Worm (Caenorhabditis elegans) whole organism, mixed stage, embryonic: ENCODE measurements around the gene R102.6.
"Not testable (repeated sequence)": the region's sequence is repeated elsewhere in the genome, so short reads cannot be mapped to it uniquely, and the experiment has no call there.

Source experiments
- bed-3 ChIP-seq: fragments of 200-800 bp; sonication (Bioruptor generic); optimal IDR thresholded peaks from 3 replicates; lab custom pipeline; 2018; ENCODE audit warnings: mild to moderate bottlenecking, missing genetic modification characterization, moderate library complexity, missing compliant biosample characterization
- blmp-1 ChIP-seq: fragments of 150-350 bp; optimal IDR thresholded peaks from 2 replicates; lab custom pipeline; 2014; ENCODE audit warnings: missing biosample characterization, missing genetic modification characterization
- ceh-39 ChIP-seq: fragments of 150-350 bp; optimal IDR thresholded peaks from 2 replicates; lab custom pipeline; 2014; ENCODE audit warnings: missing biosample characterization, missing genetic modification characterization
- ceh-43 ChIP-seq: fragments of 200-800 bp; sonication (Bioruptor generic); optimal IDR thresholded peaks from 2 replicates; lab custom pipeline; 2018; ENCODE audit warnings: mild to moderate bottlenecking, missing genetic modification characterization, moderate library complexity, missing compliant biosample characterization
- ces-1 ChIP-seq: fragments of 150-350 bp; optimal IDR thresholded peaks from 2 replicates; lab custom pipeline; 2014; ENCODE audit warnings: missing biosample characterization, missing genetic modification reagents, missing genetic modification characterization
- drap-1 ChIP-seq: fragments of 200-800 bp; sonication (Bioruptor generic); optimal IDR thresholded peaks from 3 replicates; lab custom pipeline; 2018; ENCODE audit warnings: mild to moderate bottlenecking, missing genetic modification characterization, missing compliant biosample characterization
- elt-1 ChIP-seq: sonication (generic microtip); optimal IDR thresholded peaks from 2 replicates; lab custom pipeline; 2017; ENCODE audit warnings: missing genetic modification characterization, mild to moderate bottlenecking, missing compliant biosample characterization, antibody characterized with exemption, moderate library complexity, borderline replicate concordance; ENCODE audit not compliant: insufficient read depth
- flh-1 ChIP-seq: fragments of 200-800 bp; sonication (Bioruptor generic); optimal IDR thresholded peaks from 2 replicates; lab custom pipeline; 2018; ENCODE audit warnings: mild to moderate bottlenecking, missing genetic modification characterization, moderate library complexity, missing compliant biosample characterization
- lsy-2 ChIP-seq: fragments of 150-350 bp; optimal IDR thresholded peaks from 2 replicates; lab custom pipeline; 2014; ENCODE audit warnings: missing biosample characterization, missing genetic modification characterization
- mab-5 ChIP-seq: fragments of 150-350 bp; optimal IDR thresholded peaks from 2 replicates; lab custom pipeline; 2014; ENCODE audit warnings: missing biosample characterization, missing genetic modification characterization
- mls-2 ChIP-seq: sonication (generic microtip); optimal IDR thresholded peaks from 2 replicates; lab custom pipeline; 2016; ENCODE audit warnings: mild to moderate bottlenecking, missing genetic modification characterization, moderate library complexity, missing compliant biosample characterization
- nhr-237 ChIP-seq: fragments of 150-350 bp; optimal IDR thresholded peaks from 2 replicates; lab custom pipeline; 2014; ENCODE audit warnings: missing biosample characterization, missing genetic modification characterization
- nhr-28 ChIP-seq: fragments of 150-350 bp; optimal IDR thresholded peaks from 2 replicates; lab custom pipeline; 2014; ENCODE audit warnings: missing biosample characterization, missing genetic modification characterization
- nhr-76 ChIP-seq: sonication (generic microtip); optimal IDR thresholded peaks from 2 replicates; lab custom pipeline; 2017; ENCODE audit warnings: missing biosample characterization, missing genetic modification characterization
- snpc-4 ChIP-seq: fragments of 150-350 bp; optimal IDR thresholded peaks from 2 replicates; lab custom pipeline; 2014; ENCODE audit warnings: missing biosample characterization, missing genetic modification characterization
- sptf-1 ChIP-seq: sonication (generic microtip); optimal IDR thresholded peaks from 2 replicates; lab custom pipeline; 2017; ENCODE audit warnings: mild to moderate bottlenecking, missing genetic modification characterization, moderate library complexity, missing compliant biosample characterization
- tbx-8 ChIP-seq: fragments of 200-800 bp; sonication (Bioruptor generic); optimal IDR thresholded peaks from 2 replicates; lab custom pipeline; 2018; ENCODE audit warnings: mild to moderate bottlenecking, missing genetic modification characterization, moderate library complexity, missing compliant biosample characterization
- unc-39 ChIP-seq: fragments of 150-350 bp; optimal IDR thresholded peaks from 2 replicates; lab custom pipeline; 2014; ENCODE audit warnings: missing biosample characterization, missing genetic modification characterization
- unc-62 ChIP-seq: fragments of 150-350 bp; optimal IDR thresholded peaks from 2 replicates; lab custom pipeline; 2014; ENCODE audit warnings: missing biosample characterization, missing genetic modification reagents, missing genetic modification characterization
- zip-8 ChIP-seq: fragments of 150-350 bp; optimal IDR thresholded peaks from 2 replicates; lab custom pipeline; 2014; ENCODE audit warnings: missing biosample characterization, missing genetic modification characterization

The R102.6 gene

DNA sequence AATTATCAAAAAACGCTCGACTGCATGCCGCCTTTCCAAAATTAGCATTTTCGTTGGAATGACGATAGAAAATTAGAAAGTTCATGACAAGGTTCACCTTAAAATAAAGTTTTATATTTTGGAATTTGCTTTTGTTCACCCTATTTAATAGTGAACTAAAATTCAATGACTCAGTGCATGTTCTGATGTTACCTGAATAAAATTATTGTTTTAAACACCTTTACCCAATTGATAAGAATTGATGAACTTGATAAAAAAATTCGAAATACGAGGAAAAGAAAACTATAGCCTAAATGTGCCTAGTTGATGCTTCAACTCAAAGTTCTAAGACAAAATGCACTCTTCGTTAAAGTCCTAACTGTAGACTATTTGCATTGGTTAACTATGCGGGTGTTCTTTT, 44.9 kb downstream of the R102.6 start:
- TF ChIP-seq mls-2 (tag; lab: Kevin White, UChicago): no peak
- no peak for TF ChIP-seq nhr-28 (tag; lab: Kevin White, UChicago)
- TF ChIP-seq ceh-43 (GFP tag; lab: Kevin White, UChicago): no peak
- TF ChIP-seq, all 35 proteins: peak for 0

DNA sequence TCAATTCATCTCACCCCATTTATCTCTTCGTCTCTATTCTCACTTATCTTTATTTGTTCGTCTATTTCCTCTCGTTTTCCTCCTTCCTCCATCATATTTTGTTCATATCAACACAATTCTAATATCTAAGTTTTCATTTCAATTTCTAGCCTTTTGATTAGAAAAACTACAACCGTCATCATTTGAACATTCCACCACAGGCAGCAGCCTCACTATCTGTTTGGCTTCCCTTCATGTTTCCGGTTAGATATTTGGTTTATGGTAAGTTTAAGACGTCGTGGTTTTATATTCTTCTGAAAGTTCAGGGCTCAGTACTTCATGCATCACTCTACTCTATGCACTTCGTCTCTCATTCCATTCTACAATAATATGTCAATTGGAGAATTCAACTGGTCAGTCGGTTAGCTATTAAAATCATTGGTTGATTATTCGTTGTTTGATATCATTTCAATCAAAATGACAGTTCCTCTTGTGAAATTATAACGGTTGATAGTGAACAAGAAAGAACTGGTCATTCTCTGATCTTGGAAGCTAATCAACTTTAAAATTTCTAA, 49.1 kb downstream of the R102.6 start, which contains the start of gene K08C7.1:
TSS of gene K08C7.1 (plus strand) at position 43 of the 554 bp plus-strand sequence.
- TF ChIP-seq elt-1 (tag; lab: Kevin White, UChicago) (no peak), nhr-237 (tag; lab: Kevin White, UChicago) (no peak), nhr-28 (tag; lab: Kevin White, UChicago) (no peak), unc-39 (tag; lab: Kevin White, UChicago) (no peak), mab-5 (no peak), lsy-2 (tag; lab: Kevin White, UChicago) (no peak), ceh-43 (GFP tag; lab: Kevin White, UChicago) (no peak), blmp-1 (tag; lab: Kevin White, UChicago) (no peak), sptf-1 (tag; lab: Kevin White, UChicago) (no peak), flh-1 (GFP tag; lab: Kevin White, UChicago) (no peak), mls-2 (tag; lab: Kevin White, UChicago) (no peak), unc-62 (GFP tag; lab: Kevin White, UChicago) (no peak), drap-1 (GFP tag; lab: Kevin White, UChicago) (no peak), ceh-39 (tag; lab: Kevin White, UChicago) (no peak), snpc-4 (tag; lab: Kevin White, UChicago) (no peak), bed-3 (no peak), nhr-76 (tag; lab: Kevin White, UChicago) (no peak), ces-1 (GFP tag; lab: Kevin White, UChicago) (no peak), zip-8 (tag; lab: Kevin White, UChicago) (no peak)
- TF ChIP-seq, all 35 proteins: peak for 0

DNA sequence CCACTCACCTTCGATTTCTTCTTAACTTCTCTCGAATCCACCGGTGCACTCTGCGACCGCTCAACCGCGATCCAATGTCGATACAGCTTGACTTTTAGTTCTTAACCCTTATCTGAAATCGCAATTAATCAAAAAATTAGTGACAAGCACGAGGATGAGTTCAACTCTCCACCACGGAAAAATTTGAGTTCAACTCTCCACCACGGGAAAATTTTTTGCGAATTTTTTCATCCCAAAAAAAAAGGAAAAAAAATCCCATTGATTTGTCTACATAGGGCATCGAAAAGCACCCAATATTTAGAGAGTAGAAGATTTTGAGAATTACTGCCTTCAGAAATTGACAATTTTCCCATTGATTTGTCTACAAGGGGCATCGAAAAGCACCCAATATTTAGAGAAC, 51.9 kb downstream of the R102.6 start, which contains the start of gene glb-19:
TSS of gene glb-19 (minus strand) at position 101 of the 400 bp plus-strand sequence.
- TF ChIP-seq tbx-8; blmp-1 (tag; lab: Kevin White, UChicago); lsy-2 (tag; lab: Kevin White, UChicago): not testable (repeated sequence)
- TF ChIP-seq, all 35 proteins: peak for 0; not testable (repeated sequence) for 35
